Worm (Caenorhabditis elegans) whole organism, L1 larva: ENCODE data around the gene lgc-57.

ENCODE experiments used
- C34B4.2 ChIP-seq: sonication (generic microtip); optimal IDR thresholded peaks from 2 replicates; lab custom pipeline; 2017; ENCODE audit warnings: mild to moderate bottlenecking, missing genetic modification characterization, missing compliant biosample characterization
- ama-1 ChIP-seq: fragments of 150-350 bp; optimal IDR thresholded peaks from 2 replicates; lab custom pipeline; 2014
- blmp-1 ChIP-seq: fragments of 150-350 bp; optimal IDR thresholded peaks from 2 replicates; lab custom pipeline; 2014; ENCODE audit warnings: missing biosample characterization, missing genetic modification characterization
- ceh-63 ChIP-seq: fragments of 200-800 bp; sonication (Bioruptor generic); optimal IDR thresholded peaks from 2 replicates; lab custom pipeline; 2018; ENCODE audit warnings: mild to moderate bottlenecking, missing genetic modification characterization, missing compliant biosample characterization
- ceh-88 ChIP-seq: fragments of 200-800 bp; sonication (Bioruptor generic); IDR thresholded peaks from 2 replicates; pipeline ENCODE4 v1.3.6; 2022; ENCODE audit warnings: missing genetic modification characterization, missing compliant biosample characterization
- ceh-90 ChIP-seq: sonication (generic microtip); optimal IDR thresholded peaks from 2 replicates; lab custom pipeline; 2016; ENCODE audit warnings: missing genetic modification characterization, missing compliant biosample characterization
- dsc-1 ChIP-seq: sonication (generic microtip); optimal IDR thresholded peaks from 2 replicates; lab custom pipeline; 2016; ENCODE audit warnings: mild to moderate bottlenecking, missing genetic modification characterization, missing compliant biosample characterization
- egl-13 ChIP-seq: sonication (generic microtip); optimal IDR thresholded peaks from 2 replicates; lab custom pipeline; 2016; ENCODE audit warnings: missing genotype, missing genetic modification reagents, missing genetic modification characterization, missing compliant biosample characterization
- egl-27 ChIP-seq, 2 experiments: fragments of 150-350 bp in 1 of 2; sonication (generic microtip); optimal IDR thresholded peaks; 3 replicates each; lab custom pipeline; 2017 to 2018; ENCODE audit warnings: missing biosample characterization in 2 of 2, missing genetic modification characterization in 2 of 2, missing genetic modification reagents in 2 of 2
- ets-5 ChIP-seq: fragments of 200-800 bp; sonication (Bioruptor generic); IDR thresholded peaks from 2 replicates; pipeline ENCODE4 v1.3.6; 2022; ENCODE audit warnings: missing genetic modification characterization, missing compliant biosample characterization
- irx-1 ChIP-seq: sonication (generic microtip); optimal IDR thresholded peaks from 2 replicates; lab custom pipeline; 2016; ENCODE audit warnings: missing genetic modification characterization, missing compliant biosample characterization
- isw-1 ChIP-seq: fragments of 200-800 bp; sonication (Bioruptor generic); IDR thresholded peaks from 2 replicates; pipeline ENCODE4 v1.3.6; 2022; ENCODE audit warnings: missing genetic modification characterization, missing compliant biosample characterization
- jun-1 ChIP-seq: fragments of 150-350 bp; optimal IDR thresholded peaks from 2 replicates; lab custom pipeline; 2014; ENCODE audit warnings: missing biosample characterization, missing genetic modification reagents, missing genetic modification characterization
- lin-14 ChIP-seq: fragments of 200-800 bp; sonication (Bioruptor generic); optimal IDR thresholded peaks from 2 replicates; lab custom pipeline; 2018; ENCODE audit warnings: mild to moderate bottlenecking, missing genetic modification characterization, moderate library complexity, missing compliant biosample characterization
- lin-15B ChIP-seq: fragments of 150-350 bp; sonication (generic microtip); optimal IDR thresholded peaks from 3 replicates; lab custom pipeline; 2014; ENCODE audit warnings: missing biosample characterization, missing genetic modification characterization
- lir-3 ChIP-seq: sonication (generic microtip); optimal IDR thresholded peaks from 2 replicates; lab custom pipeline; 2016; ENCODE audit warnings: mild to moderate bottlenecking, missing genetic modification characterization, moderate library complexity, missing compliant biosample characterization; ENCODE audit not compliant: poor library complexity
- mef-2 ChIP-seq: fragments of 150-350 bp; optimal IDR thresholded peaks from 2 replicates; lab custom pipeline; 2014; ENCODE audit warnings: missing biosample characterization, missing genetic modification characterization
- nhr-11 ChIP-seq: fragments of 150-350 bp; optimal IDR thresholded peaks from 2 replicates; lab custom pipeline; 2014; ENCODE audit warnings: missing biosample characterization, missing genetic modification characterization
- nhr-12 ChIP-seq: sonication (generic microtip); optimal IDR thresholded peaks from 2 replicates; lab custom pipeline; 2017; ENCODE audit warnings: missing biosample characterization, missing genetic modification characterization
- nhr-19 ChIP-seq: fragments of 200-800 bp; sonication (Bioruptor generic); conservative IDR thresholded peaks from 2 replicates; pipeline ENCODE4 v1.3.6; 2022; ENCODE audit warnings: missing genetic modification characterization, missing compliant biosample characterization
- nhr-20 ChIP-seq: sonication (generic microtip); optimal IDR thresholded peaks from 2 replicates; lab custom pipeline; 2016; ENCODE audit warnings: mild to moderate bottlenecking, missing genetic modification characterization, missing compliant biosample characterization
- nhr-84 ChIP-seq: sonication (generic microtip); optimal IDR thresholded peaks from 2 replicates; lab custom pipeline; 2017; ENCODE audit warnings: missing biosample characterization, missing genetic modification characterization
- nhr-85 ChIP-seq: sonication (generic microtip); peaks from one replicate; lab custom pipeline; 2016; ENCODE audit warnings: missing genetic modification characterization, inconsistent platforms, missing compliant biosample characterization
- nhr-90 ChIP-seq: sonication (generic microtip); optimal IDR thresholded peaks from 2 replicates; lab custom pipeline; 2016; ENCODE audit warnings: mild to moderate bottlenecking, missing genetic modification characterization, missing compliant biosample characterization; ENCODE audit not compliant: poor library complexity
- pag-3 ChIP-seq: sonication (generic microtip); optimal IDR thresholded peaks from 2 replicates; lab custom pipeline; 2017; ENCODE audit warnings: missing genetic modification characterization, mild to moderate bottlenecking, missing compliant biosample characterization, antibody characterized with exemption, borderline replicate concordance; ENCODE audit not compliant: insufficient read depth
- rnt-1 ChIP-seq: sonication (generic microtip); optimal IDR thresholded peaks from 2 replicates; lab custom pipeline; 2016; ENCODE audit warnings: mild to moderate bottlenecking, missing genetic modification characterization, moderate library complexity, missing compliant biosample characterization
- skn-1 ChIP-seq: fragments of 150-350 bp; optimal IDR thresholded peaks from 2 replicates; lab custom pipeline; 2014; ENCODE audit warnings: missing biosample characterization, missing genetic modification characterization
- snu-23 ChIP-seq: sonication (generic microtip); optimal IDR thresholded peaks from 2 replicates; lab custom pipeline; 2016; ENCODE audit warnings: missing genetic modification characterization, missing compliant biosample characterization
- sptf-1 ChIP-seq: fragments of 150-350 bp; optimal IDR thresholded peaks from 2 replicates; lab custom pipeline; 2014; ENCODE audit warnings: missing biosample characterization, missing genetic modification characterization
- tbx-2 ChIP-seq: sonication (generic microtip); optimal IDR thresholded peaks from 2 replicates; lab custom pipeline; 2016; ENCODE audit warnings: missing genetic modification characterization, missing compliant biosample characterization
- unc-30 ChIP-seq: sonication (generic microtip); optimal IDR thresholded peaks from 2 replicates; lab custom pipeline; 2017; ENCODE audit warnings: missing biosample characterization, missing genetic modification characterization
- unc-62 ChIP-seq: fragments of 150-350 bp; optimal IDR thresholded peaks from 2 replicates; lab custom pipeline; 2014; ENCODE audit warnings: missing biosample characterization, missing genetic modification reagents, missing genetic modification characterization
- unc-98 ChIP-seq: fragments of 200-800 bp; sonication (Bioruptor generic); IDR thresholded peaks from 2 replicates; pipeline ENCODE4 v1.3.6; 2022; ENCODE audit warnings: missing genetic modification characterization, missing compliant biosample characterization
- vab-15 ChIP-seq: sonication (generic microtip); optimal IDR thresholded peaks from 2 replicates; lab custom pipeline; 2017; ENCODE audit warnings: missing genotype, mild to moderate bottlenecking, missing genetic modification characterization, missing compliant biosample characterization
- xbp-1 ChIP-seq: sonication (generic microtip); optimal IDR thresholded peaks from 2 replicates; lab custom pipeline; 2016; ENCODE audit warnings: missing genetic modification characterization, missing compliant biosample characterization
- zag-1 ChIP-seq: fragments of 150-350 bp; optimal IDR thresholded peaks from 2 replicates; lab custom pipeline; 2014; ENCODE audit warnings: missing biosample characterization, missing genetic modification characterization
- ztf-4 ChIP-seq: fragments of 150-350 bp; optimal IDR thresholded peaks from 2 replicates; lab custom pipeline; 2014; ENCODE audit warnings: missing biosample characterization, missing genetic modification characterization

Gene lgc-57

DNA sequence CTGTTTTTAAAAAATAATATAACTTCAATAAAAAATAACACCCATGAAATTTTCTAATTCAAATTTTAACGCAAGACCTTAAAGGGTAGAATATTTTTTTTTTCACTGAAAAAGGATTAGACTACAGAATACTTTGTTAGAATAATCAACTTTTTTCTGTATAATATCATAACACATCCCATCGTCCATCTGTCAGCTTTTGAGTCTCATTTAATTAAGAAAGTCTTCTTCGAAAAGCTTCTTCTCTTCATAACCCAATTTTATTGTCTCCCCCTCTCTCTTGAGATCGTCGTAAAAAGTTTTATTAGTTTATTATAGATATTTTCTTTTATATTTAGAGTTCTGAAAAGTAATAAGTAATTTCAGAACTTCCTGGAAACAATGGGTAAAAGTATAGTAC, 1.2 kb downstream of the lgc-57 start:
- TF ChIP-seq lin-14 (GFP tag; lab: Kevin White, UChicago), result peak; percentile 1
- no peak for TF ChIP-seq isw-1
- no peak for TF ChIP-seq dsc-1 (tag; lab: Kevin White, UChicago)

- no peak for TF ChIP-seq nhr-12
- TF ChIP-seq lin-14 (GFP tag; lab: Kevin White, UChicago), result peak; percentile 26
- peak; percentile 37 for TF ChIP-seq nhr-20 (tag; lab: Kevin White, UChicago)
- no peak for TF ChIP-seq unc-98 (GFP tag; lab: Robert Waterston, UW)
- TF ChIP-seq mef-2 (tag; lab: Kevin White, UChicago), result no peak
- no peak for TF ChIP-seq nhr-11 (tag; lab: Kevin White, UChicago)
- peak; percentile 76 for TF ChIP-seq nhr-85 (tag; lab: Kevin White, UChicago)
Observed at ce11 chrII:10703594-10704384, 9.0 kb downstream of the lgc-57 start, which contains the start of gene col-79. Gene col-79, plus strand, starts transcription at chrII:10703613.

ce11 chrII:10704575-10705170, 9.9 kb downstream of the lgc-57 start, which contains the start of gene col-39:
Gene col-39, plus strand, starts transcription at chrII:10704916.
- no peak for TF ChIP-seq ceh-63
- no peak for TF ChIP-seq ama-1 (lab: Kevin White, UChicago)
- TF ChIP-seq nhr-19, result no peak
- TF ChIP-seq unc-30 (tag; lab: Kevin White, UChicago), result no peak
- TF ChIP-seq lin-15B (tag; lab: Kevin White, UChicago), result no peak
- TF ChIP-seq sptf-1 (tag; lab: Kevin White, UChicago), result no peak
- no peak for TF ChIP-seq mef-2 (tag; lab: Kevin White, UChicago)
- TF ChIP-seq nhr-90, result no peak
- TF ChIP-seq unc-98 (GFP tag; lab: Robert Waterston, UW), result no peak
- no peak for TF ChIP-seq ztf-4 (tag; lab: Kevin White, UChicago)
- no peak for TF ChIP-seq pag-3 (tag; lab: Kevin White, UChicago)
- no peak for TF ChIP-seq tbx-2
- TF ChIP-seq ceh-88, result no peak
- TF ChIP-seq rnt-1 (tag; lab: Kevin White, UChicago), result no peak
- TF ChIP-seq ceh-90 (tag; lab: Kevin White, UChicago), result no peak
- no peak for TF ChIP-seq unc-62 (GFP tag; lab: Kevin White, UChicago)
- TF ChIP-seq ets-5 (GFP tag; lab: Robert Waterston, UW), result no peak
- TF ChIP-seq snu-23, result peak; percentile 11
- no peak for TF ChIP-seq blmp-1
- TF ChIP-seq xbp-1, result no peak
- no peak for TF ChIP-seq nhr-84 (tag; lab: Kevin White, UChicago)
- no peak for TF ChIP-seq irx-1 (tag; lab: Kevin White, UChicago)
- no peak for TF ChIP-seq jun-1 (tag; lab: Kevin White, UChicago)
- no peak for TF ChIP-seq C34B4.2
- peak; percentile 54 for TF ChIP-seq lin-14 (GFP tag; lab: Kevin White, UChicago)
- no peak for TF ChIP-seq lir-3 (tag; lab: Kevin White, UChicago)
- no peak for TF ChIP-seq egl-13 (tag; lab: Kevin White, UChicago)
- TF ChIP-seq egl-27 (tag; optimal IDR thresholded peaks at IDR 0.05; lab: Kevin White, UChicago), result no peak
- peak; percentile 79 for TF ChIP-seq nhr-85 (tag; lab: Kevin White, UChicago)
- TF ChIP-seq vab-15 (tag; lab: Kevin White, UChicago), result no peak
- peak; percentile 33 for TF ChIP-seq nhr-20 (tag; lab: Kevin White, UChicago)
- TF ChIP-seq zag-1, result no peak
- TF ChIP-seq skn-1 (tag; lab: Kevin White, UChicago), result no peak
- TF ChIP-seq, all 84 proteins: peak for 4
